Worm (Caenorhabditis elegans) whole organism, L3 larva: ENCODE results near the gene ect-2.

Source experiments
- aly-2 ChIP-seq: fragments of 150-350 bp; optimal IDR thresholded peaks from 2 replicates; lab custom pipeline; 2014; ENCODE audit warnings: missing biosample characterization, missing genetic modification characterization
- ceh-16 ChIP-seq: sonication (generic microtip); optimal IDR thresholded peaks from 2 replicates; lab custom pipeline; 2017; ENCODE audit warnings: missing biosample characterization, missing genetic modification characterization
- ceh-28 ChIP-seq: fragments of 150-350 bp; optimal IDR thresholded peaks from 2 replicates; lab custom pipeline; 2014; ENCODE audit warnings: missing biosample characterization, missing genetic modification reagents, missing genetic modification characterization
- daf-12 ChIP-seq: fragments of 150-350 bp; optimal IDR thresholded peaks from 2 replicates; lab custom pipeline; 2014; ENCODE audit warnings: missing biosample characterization, missing genetic modification reagents, missing genetic modification characterization
- elt-1 ChIP-seq: fragments of 150-350 bp; optimal IDR thresholded peaks from 2 replicates; lab custom pipeline; 2014; ENCODE audit warnings: missing biosample characterization, missing genetic modification characterization
- jun-1 ChIP-seq: fragments of 150-350 bp; optimal IDR thresholded peaks from 2 replicates; lab custom pipeline; 2014; ENCODE audit warnings: missing biosample characterization, missing genetic modification reagents, missing genetic modification characterization
- nhr-11 ChIP-seq: fragments of 150-350 bp; optimal IDR thresholded peaks from 2 replicates; lab custom pipeline; 2014; ENCODE audit warnings: missing biosample characterization, missing genetic modification characterization
- snpc-4 ChIP-seq: fragments of 150-350 bp; optimal IDR thresholded peaks from 2 replicates; lab custom pipeline; 2014; ENCODE audit warnings: missing biosample characterization, missing genetic modification characterization
- ztf-11 ChIP-seq: fragments of 150-350 bp; optimal IDR thresholded peaks from 2 replicates; lab custom pipeline; 2014; ENCODE audit warnings: missing biosample characterization, missing genetic modification characterization

ce11 chrII:10796194-10796593 is 12.4 kb upstream of the ect-2 start, which contains the start of gene set-14:
- no peak for TF ChIP-seq ceh-16 (tag; lab: Kevin White, UChicago)
- TF ChIP-seq jun-1 (tag; lab: Kevin White, UChicago) = no peak
- TF ChIP-seq snpc-4 (tag; lab: Kevin White, UChicago) = no peak
- TF ChIP-seq ceh-28 = no peak
- no peak for TF ChIP-seq elt-1 (tag; lab: Kevin White, UChicago)
- TF ChIP-seq nhr-11 (tag; lab: Kevin White, UChicago) = no peak
- no peak for TF ChIP-seq daf-12 (tag; lab: Kevin White, UChicago)
- TF ChIP-seq aly-2 (tag; lab: Kevin White, UChicago) = no peak
- TF ChIP-seq ztf-11 = no peak
